Fruit fly (Drosophila melanogaster): Measurements from ENCODE around the gene bur.

The bur gene

DNA sequence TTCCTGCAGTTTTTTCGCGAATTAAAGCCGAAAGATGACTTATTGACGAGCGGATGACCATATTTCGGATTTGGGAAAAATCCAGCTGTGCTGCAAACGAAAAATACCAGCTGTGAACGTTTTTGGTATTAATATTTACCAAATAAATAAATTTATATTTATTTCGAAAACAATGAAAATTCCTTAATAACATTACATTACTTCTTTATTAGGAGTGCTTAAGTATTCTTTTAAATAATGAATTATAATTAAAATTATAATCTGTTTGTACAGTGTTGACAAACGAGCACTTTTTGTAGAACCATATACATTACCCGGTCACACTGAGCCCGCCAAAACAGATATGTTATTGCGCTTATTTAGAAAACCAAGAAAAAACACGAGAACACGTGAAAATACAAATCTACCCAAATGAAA, at the start of gene bur, which contains the start of gene Mcm10 (continued):
- peak; percentile 91 for TF ChIP-seq E2f2 (GFP tag; IDR thresholded peaks at IDR 0.05)
- peak; percentile 18 for TF ChIP-seq Sin3A (optimal IDR thresholded peaks at IDR 0.05)
- TF ChIP-seq kay (GFP tag; optimal IDR thresholded peaks at IDR 0.05) = peak; percentile 21
- peak; percentile 83 for TF ChIP-seq trem (tag; optimal IDR thresholded peaks at IDR 0.05)
- no peak for TF ChIP-seq Nf-YB (GFP tag; optimal IDR thresholded peaks at IDR 0.05)
- TF ChIP-seq BEAF-32 (GFP tag; optimal IDR thresholded peaks at IDR 0.05) = peak; percentile 28
- TF ChIP-seq Rx (GFP tag; IDR thresholded peaks at IDR 0.05) = no peak
- peak; percentile 53 for TF ChIP-seq zen (tag; optimal IDR thresholded peaks at IDR 0.05)
- 0 out of 3 replicates have a peak, but pooled peaks have one; percentile 15 for TF ChIP-seq knrl (GFP tag; IDR thresholded peaks at IDR 0.05; ENCODE audit: partially characterized antibody)
- 0 out of 3 replicates have a peak, but pooled peaks have one; percentile 7 for TF ChIP-seq Opbp (GFP tag; IDR thresholded peaks at IDR 0.05; ENCODE audit: partially characterized antibody)

DNA sequence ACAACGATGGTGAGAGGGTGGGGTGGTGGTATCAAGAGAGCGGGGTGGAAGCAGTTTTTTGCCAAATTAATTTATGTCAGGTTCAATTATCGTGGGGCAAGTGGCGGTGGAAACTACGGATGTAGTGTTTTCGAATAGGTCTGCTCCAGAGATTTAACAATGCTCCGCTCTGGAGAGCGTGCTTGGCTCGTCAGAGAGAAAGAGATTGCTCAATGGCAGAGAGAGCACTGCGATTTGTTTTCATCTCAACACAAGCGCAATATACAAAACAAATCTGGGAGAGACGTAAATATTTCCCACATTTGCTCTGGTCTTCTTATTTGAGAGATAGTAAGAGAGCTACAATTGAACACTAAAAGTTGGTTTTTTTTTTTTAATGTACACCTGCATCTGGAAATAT, 42.3 kb upstream of the bur start:
- TF ChIP-seq CG32532 (GFP tag; IDR thresholded peaks at IDR 0.05) (peak; percentile 19; the same call in 1 of the 2 replicates), chinmo (GFP tag; IDR thresholded peaks at IDR 0.05; ENCODE audit: partially characterized antibody) (peak; percentile 60; the same call in 2 of the 4 replicates), CG10431 (GFP tag; optimal IDR thresholded peaks at IDR 0.05) (no peak), CoRest (tag; optimal IDR thresholded peaks at IDR 0.05) (no peak), HHEX (GFP tag; optimal IDR thresholded peaks at IDR 0.05) (no peak), Trl (optimal IDR thresholded peaks at IDR 0.05) (peak; percentile 87 to 94), Trl (GFP tag; optimal IDR thresholded peaks at IDR 0.05) (no peak), crol (GFP tag; IDR thresholded peaks at IDR 0.05) (0 out of 2 replicates have a peak, but pooled peaks have one; percentile 19), toy (GFP tag; IDR thresholded peaks at IDR 0.05) (no peak), cg (GFP tag; optimal IDR thresholded peaks at IDR 0.05) (peak; percentile 44), hbn (GFP tag; IDR thresholded peaks at IDR 0.05; ENCODE audit: partially characterized antibody) (peak; percentile 43; the same call in 1 of the 2 replicates), CG34224 (GFP tag; IDR thresholded peaks at IDR 0.05; ENCODE audit: partially characterized antibody) (peak; percentile 50; the same call in 2 of the 3 replicates), seq (GFP tag; IDR thresholded peaks at IDR 0.05) (0 out of 2 replicates have a peak, but pooled peaks have one; percentile 51), CG2199 (GFP tag; IDR thresholded peaks at IDR 0.05) (no peak), CG6791 (GFP tag; IDR thresholded peaks at IDR 0.05; ENCODE audit: partially characterized antibody) (0 out of 3 replicates have a peak, but pooled peaks have one; percentile 28), caup (GFP tag; optimal IDR thresholded peaks at IDR 0.05; ENCODE audit: severe bottlenecking) (no peak), nmo (GFP tag; optimal IDR thresholded peaks at IDR 0.05) (no peak), unc-4 (GFP tag; IDR thresholded peaks at IDR 0.05; ENCODE audit: partially characterized antibody) (peak; percentile 27; the same call in 1 of the 2 replicates)

DNA sequence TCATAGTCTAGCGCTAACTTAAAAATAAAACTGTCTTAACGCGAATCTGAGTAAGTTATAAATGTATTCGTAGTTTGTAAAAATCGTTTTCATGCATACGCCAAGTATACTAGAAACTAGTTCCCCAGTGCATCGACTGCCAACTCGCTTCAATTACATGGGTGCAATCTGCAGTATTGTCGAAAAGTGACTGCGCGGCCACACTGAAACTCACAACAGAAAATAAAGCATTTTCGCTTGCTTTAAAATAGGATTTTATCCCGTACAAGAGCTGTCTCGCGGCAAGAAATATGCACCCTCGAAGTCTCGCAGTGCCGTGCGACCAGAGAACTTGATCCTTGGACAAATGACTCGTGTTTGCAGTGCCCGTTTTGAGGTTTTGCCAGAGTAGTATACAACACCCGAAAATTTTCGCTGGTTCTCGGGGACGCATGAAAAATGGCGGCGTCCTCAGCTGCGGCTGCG, 41.7 kb upstream of the bur start, which contains the start of gene CG8677:
Gene CG8677, plus strand, starts transcription at position 199 of the 465 bp plus-strand sequence.
- TF ChIP-seq fru (optimal IDR thresholded peaks at IDR 0.05) = no peak
- peak; percentile 85 for TF ChIP-seq pzg (GFP tag; optimal IDR thresholded peaks at IDR 0.05)
- TF ChIP-seq Sry-β (GFP tag; optimal IDR thresholded peaks at IDR 0.05) = no peak
- TF ChIP-seq CG34224 (GFP tag; IDR thresholded peaks at IDR 0.05; ENCODE audit: partially characterized antibody) = no peak
- no peak for TF ChIP-seq prd (optimal IDR thresholded peaks at IDR 0.05)
- TF ChIP-seq prd (GFP tag; IDR thresholded peaks at IDR 0.05) = no peak
- TF ChIP-seq CG18262 (tag; optimal IDR thresholded peaks at IDR 0.05) = no peak
- no peak for TF ChIP-seq Camta (GFP tag; optimal IDR thresholded peaks at IDR 0.05)
- TF ChIP-seq nmo (GFP tag; optimal IDR thresholded peaks at IDR 0.05) = peak; percentile 19
- no peak for TF ChIP-seq Side (GFP tag; optimal IDR thresholded peaks at IDR 0.05)
- TF ChIP-seq CG1832 (GFP tag; optimal IDR thresholded peaks at IDR 0.05) = no peak
- TF ChIP-seq mld (GFP tag; IDR thresholded peaks at IDR 0.05; ENCODE audit: partially characterized antibody) = no peak
- no peak for TF ChIP-seq Usf (GFP tag; optimal IDR thresholded peaks at IDR 0.05)
- no peak for TF ChIP-seq CG15269 (tag; optimal IDR thresholded peaks at IDR 0.05)
- TF ChIP-seq NC2α (GFP tag; optimal IDR thresholded peaks at IDR 0.05) = no peak
- TF ChIP-seq CoRest (tag; optimal IDR thresholded peaks at IDR 0.05) = no peak
- TF ChIP-seq CTCF (GFP tag; optimal IDR thresholded peaks at IDR 0.05) = peak; percentile 2
- TF ChIP-seq row (GFP tag; IDR thresholded peaks at IDR 0.05) = peak; percentile 75
- no peak for TF ChIP-seq stc (GFP tag; IDR thresholded peaks at IDR 0.05)
- TF ChIP-seq CG11085 (GFP tag; IDR thresholded peaks at IDR 0.05) = no peak
- TF ChIP-seq ssp (GFP tag; IDR thresholded peaks at IDR 0.05) = no peak
- no peak for TF ChIP-seq CG6813 (GFP tag; optimal IDR thresholded peaks at IDR 0.05)
- no peak for TF ChIP-seq CG31388 (GFP tag; optimal IDR thresholded peaks at IDR 0.05)
- TF ChIP-seq CG14965 (GFP tag; optimal IDR thresholded peaks at IDR 0.05; ENCODE audit: borderline replicate concordance) = no peak

Data from whole organism, embryonic.